Worm (Caenorhabditis elegans): ENCODE measurements around the gene ben-1.

DNA sequence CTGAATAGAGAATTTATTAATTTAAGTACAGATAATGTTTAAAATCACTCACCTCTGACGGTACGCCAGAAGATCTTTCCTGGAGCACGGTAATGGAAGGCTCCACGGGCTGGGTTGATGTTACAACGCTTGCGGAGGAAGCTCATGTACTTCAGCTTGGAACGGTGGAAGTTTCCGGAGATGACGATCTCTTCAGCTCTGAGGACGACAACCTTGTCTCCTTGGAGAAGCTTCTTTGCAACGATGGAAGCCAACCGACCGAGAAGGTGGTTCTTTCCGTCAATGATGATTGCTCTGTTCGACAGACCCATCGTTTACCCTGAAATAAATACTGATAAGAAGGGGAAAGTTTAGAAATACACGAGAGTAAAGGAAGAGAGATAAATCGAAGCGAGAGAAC lies 38.2 kb downstream of the ben-1 start, which contains the start of gene rpl-16:
- TF ChIP-seq ref-1 (GFP tag; conservative IDR thresholded peaks at IDR 0.05) (no peak), flt-1 (GFP tag; IDR thresholded peaks at IDR 0.05) (no peak)

Measured in whole organism, midembryonic.